Worm (Caenorhabditis elegans) whole organism, L4/young adult: Measurements from ENCODE around the gene T06C12.14.

Experiments used
- W03F9.2 ChIP-seq: fragments of 150-350 bp; optimal IDR thresholded peaks from 2 replicates; lab custom pipeline; 2014; ENCODE audit warnings: missing biosample characterization, missing genetic modification characterization
- him-1 ChIP-seq: sonication (generic microtip); optimal IDR thresholded peaks from 2 replicates; lab custom pipeline; 2016; ENCODE audit warnings: missing genotype, missing genetic modification reagents, missing genetic modification characterization, missing compliant biosample characterization

DNA sequence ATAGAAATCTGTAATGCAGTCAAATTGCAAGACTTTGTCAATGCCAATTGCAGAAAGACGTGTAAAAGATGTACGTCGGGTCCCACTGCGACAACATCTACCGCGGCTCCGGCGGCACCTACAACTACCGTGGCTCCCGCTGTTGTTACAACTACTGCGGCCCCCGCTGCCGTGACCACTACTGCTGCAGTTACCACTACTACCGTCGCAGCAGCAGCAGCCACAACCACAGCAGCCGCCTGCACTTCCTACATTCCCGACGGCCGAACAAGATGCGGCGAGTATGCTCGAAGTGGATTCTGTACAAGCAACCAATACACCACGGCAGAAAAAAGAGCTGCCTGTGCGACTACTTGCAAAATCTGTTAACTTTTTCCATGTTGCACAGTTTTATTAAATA is 15.0 kb downstream of the T06C12.14 start:
- no peak for TF ChIP-seq W03F9.2
- no peak for TF ChIP-seq him-1 (tag; lab: Kevin White, UChicago)
